Fruit fly (Drosophila melanogaster) whole organism, embryonic: ENCODE measurements around the gene gce.

Experiments used
- BEAF-32 ChIP-seq: fragments of 200-800 bp; sonication (Bioruptor generic); optimal IDR thresholded peaks from 3 replicates; lab custom pipeline; 2017; ENCODE audit warnings: missing biosample characterization, missing genetic modification characterization, mild to moderate bottlenecking, moderate library complexity, missing genetic modification reagents
- Bdp1 ChIP-seq: fragments of 200-800 bp; sonication (Bioruptor generic); optimal IDR thresholded peaks from 3 replicates; lab custom pipeline; 2016; ENCODE audit warnings: missing biosample characterization, missing genetic modification characterization
- Blimp-1 ChIP-seq: fragments of 200-800 bp; sonication (Bioruptor generic); optimal IDR thresholded peaks from 3 replicates; lab custom pipeline; 2018; ENCODE audit warnings: missing biosample characterization, missing genetic modification characterization, mild to moderate bottlenecking, moderate library complexity, missing genetic modification reagents
- CG12769 ChIP-seq: fragments of 200-800 bp; sonication (Bioruptor generic); optimal IDR thresholded peaks from 2 replicates; lab custom pipeline; 2019; ENCODE audit warnings: missing biosample characterization, mild to moderate bottlenecking, missing genetic modification characterization, moderate library complexity
- CG16779 ChIP-seq: fragments of 200-800 bp; sonication (Bioruptor generic); IDR thresholded peaks from 2 replicates; pipeline ENCODE4 v1.3.6; 2022; ENCODE audit warnings: missing biosample characterization, missing genetic modification characterization
- CG17802 ChIP-seq: fragments of 200-800 bp; sonication (Bioruptor generic); optimal IDR thresholded peaks from 2 replicates; lab custom pipeline; 2018; ENCODE audit warnings: missing biosample characterization, mild to moderate bottlenecking, missing genetic modification characterization, moderate library complexity
- CG18262 ChIP-seq: fragments of 200-800 bp; optimal IDR thresholded peaks from 3 replicates; lab custom pipeline; 2019; ENCODE audit warnings: missing biosample characterization, mild to moderate bottlenecking, missing genetic modification characterization, moderate library complexity
- CG18764 ChIP-seq: fragments of 200-800 bp; sonication (Bioruptor generic); optimal IDR thresholded peaks from 3 replicates; lab custom pipeline; 2016; ENCODE audit warnings: missing biosample characterization, missing genetic modification characterization
- CG31365 ChIP-seq: fragments of 200-800 bp; sonication (Bioruptor generic); optimal IDR thresholded peaks from 2 replicates; lab custom pipeline; 2018; ENCODE audit warnings: missing biosample characterization, mild to moderate bottlenecking, missing genetic modification characterization
- CG42726 ChIP-seq: fragments of 200-800 bp; sonication (Bioruptor generic); IDR thresholded peaks from 2 replicates; pipeline ENCODE4 v1.3.6; 2022; ENCODE audit warnings: missing biosample characterization, missing genetic modification characterization; ENCODE audit not compliant: partially characterized antibody
- CG6791 ChIP-seq: fragments of 200-800 bp; sonication (Bioruptor generic); IDR thresholded peaks from 3 replicates; pipeline ENCODE4 v1.3.6; 2022; ENCODE audit warnings: missing biosample characterization, missing genetic modification characterization; ENCODE audit not compliant: partially characterized antibody
- CG7372 ChIP-seq: fragments of 200-800 bp; sonication (Bioruptor generic); IDR thresholded peaks from 2 replicates; pipeline ENCODE4 v1.3.6; 2022; ENCODE audit warnings: missing biosample characterization, missing genetic modification characterization
- CG9876 ChIP-seq: fragments of 200-800 bp; sonication (Bioruptor generic); optimal IDR thresholded peaks from 2 replicates; lab custom pipeline; 2016; ENCODE audit warnings: missing biosample characterization, missing genetic modification characterization
- CG9932 ChIP-seq: fragments of 200-800 bp; sonication (Bioruptor generic); IDR thresholded peaks from 2 replicates; pipeline ENCODE4 v1.3.6; 2022; ENCODE audit warnings: missing biosample characterization, missing genetic modification characterization
- E2f1 ChIP-seq: fragments of 200-800 bp; sonication (Bioruptor generic); IDR thresholded peaks from 2 replicates; pipeline ENCODE4 v1.3.6; 2022; ENCODE audit warnings: missing biosample characterization, missing genetic modification characterization
- Hsf ChIP-seq: fragments of 200-800 bp; sonication (Bioruptor generic); optimal IDR thresholded peaks from 3 replicates; lab custom pipeline; 2016; ENCODE audit warnings: missing biosample characterization, missing genetic modification characterization
- MESR4 ChIP-seq: fragments of 200-800 bp; sonication (Bioruptor generic); optimal IDR thresholded peaks from 2 replicates; lab custom pipeline; 2018; ENCODE audit warnings: missing biosample characterization, mild to moderate bottlenecking, missing genetic modification characterization, moderate library complexity
- Nf-YC ChIP-seq: fragments of 200-800 bp; optimal IDR thresholded peaks from 3 replicates; lab custom pipeline; 2019; ENCODE audit warnings: missing biosample characterization, mild to moderate bottlenecking, missing genetic modification characterization, moderate library complexity
- Poxn ChIP-seq: fragments of 200-800 bp; sonication (Bioruptor generic); IDR thresholded peaks from 2 replicates; pipeline ENCODE4 v1.3.6; 2022; ENCODE audit warnings: missing biosample characterization, missing genetic modification characterization
- Scr ChIP-seq: fragments of 200-800 bp; sonication (Bioruptor generic); IDR thresholded peaks from 2 replicates; pipeline ENCODE4 v1.3.6; 2022; ENCODE audit warnings: missing biosample characterization, missing genetic modification characterization; ENCODE audit not compliant: partially characterized antibody
- Sry-δ ChIP-seq: fragments of 200-800 bp; sonication (Bioruptor generic); optimal IDR thresholded peaks from 2 replicates; lab custom pipeline; 2016; ENCODE audit warnings: missing biosample characterization, missing genetic modification characterization
- Stat92E ChIP-seq, 3 experiments: fragments of >200 bp in 2 of 3; fragments of 200-800 bp in 1 of 3; sonication (Bioruptor generic) in 1 of 3; optimal IDR thresholded peaks; 2 replicates each; lab custom pipeline; 2017 to 2019; ENCODE audit warnings: missing biosample characterization in 3 of 3, missing genetic modification characterization in 3 of 3, mild to moderate bottlenecking in 1 of 3, moderate library complexity in 1 of 3
- Trl ChIP-seq, 3 experiments: fragments of >200 bp in 2 of 3; fragments of 200-800 bp in 1 of 3; sonication (Bioruptor generic) in 1 of 3; optimal IDR thresholded peaks; 2 replicates in 1 of 3; 3 replicates in 2 of 3; lab custom pipeline; 2016 to 2017; ENCODE audit warnings: missing biosample characterization in 1 of 3, missing genetic modification characterization in 1 of 3
- amos ChIP-seq: fragments of 200-800 bp; sonication (Bioruptor generic); IDR thresholded peaks from 2 replicates; pipeline ENCODE4 v1.3.6; 2022; ENCODE audit warnings: missing biosample characterization, missing genetic modification characterization; ENCODE audit not compliant: partially characterized antibody
- bowl ChIP-seq: fragments of 200-800 bp; sonication (Bioruptor generic); IDR thresholded peaks from 2 replicates; pipeline ENCODE4 v1.3.6; 2022; ENCODE audit warnings: missing biosample characterization, missing genetic modification characterization
- cg ChIP-seq: fragments of 200-800 bp; sonication (Bioruptor generic); optimal IDR thresholded peaks from 3 replicates; lab custom pipeline; 2019; ENCODE audit warnings: missing biosample characterization, mild to moderate bottlenecking, missing genetic modification characterization, moderate library complexity
- dimm ChIP-seq: fragments of 200-800 bp; sonication (Bioruptor generic); IDR thresholded peaks from 2 replicates; pipeline ENCODE4 v1.3.6; 2022; ENCODE audit warnings: missing biosample characterization, missing genetic modification characterization
- dm ChIP-seq: fragments of 200-800 bp; sonication (Bioruptor generic); optimal IDR thresholded peaks from 3 replicates; lab custom pipeline; 2016; ENCODE audit warnings: missing biosample characterization, missing genetic modification characterization
- eve ChIP-seq, 2 experiments: fragments of >200 bp; optimal IDR thresholded peaks; 2 replicates each; lab custom pipeline; 2017; ENCODE audit warnings: missing biosample characterization in 2 of 2, missing genetic modification characterization in 2 of 2
- gcm ChIP-seq: fragments of 200-800 bp; sonication (Bioruptor generic); optimal IDR thresholded peaks from 2 replicates; lab custom pipeline; 2019; ENCODE audit warnings: missing biosample characterization, mild to moderate bottlenecking, missing genetic modification characterization, moderate library complexity
- gem ChIP-seq: fragments of 200-800 bp; sonication (Bioruptor generic); optimal IDR thresholded peaks from 2 replicates; lab custom pipeline; 2019; ENCODE audit warnings: missing biosample characterization, mild to moderate bottlenecking, missing genetic modification characterization, moderate library complexity
- jigr1 ChIP-seq: fragments of 200-800 bp; sonication (Bioruptor generic); IDR thresholded peaks from 3 replicates; pipeline ENCODE4 v1.3.6; 2022; ENCODE audit warnings: missing biosample characterization, missing genetic modification characterization
- klu ChIP-seq: fragments of 200-800 bp; sonication (Bioruptor generic); IDR thresholded peaks from 2 replicates; pipeline ENCODE4 v1.3.6; 2022; ENCODE audit warnings: missing biosample characterization, missing genetic modification characterization
- knrl ChIP-seq: fragments of 200-800 bp; sonication (Bioruptor generic); IDR thresholded peaks from 3 replicates; pipeline ENCODE4 v1.3.6; 2022; ENCODE audit warnings: missing biosample characterization, missing genetic modification characterization; ENCODE audit not compliant: partially characterized antibody
- lab ChIP-seq: fragments of 200-800 bp; sonication (Bioruptor generic); optimal IDR thresholded peaks from 3 replicates; lab custom pipeline; 2017; ENCODE audit warnings: missing biosample characterization, missing genetic modification characterization, mild to moderate bottlenecking, moderate library complexity, missing genetic modification reagents
- mirr ChIP-seq: fragments of 200-800 bp; sonication (Bioruptor generic); optimal IDR thresholded peaks from 3 replicates; lab custom pipeline; 2018; ENCODE audit warnings: missing biosample characterization, mild to moderate bottlenecking, missing genetic modification characterization
- mld ChIP-seq: fragments of 200-800 bp; sonication (Bioruptor generic); IDR thresholded peaks from 3 replicates; pipeline ENCODE4 v1.3.6; 2022; ENCODE audit warnings: missing biosample characterization, missing genetic modification characterization; ENCODE audit not compliant: partially characterized antibody
- pros ChIP-seq: fragments of 200-800 bp; sonication (Bioruptor generic); optimal IDR thresholded peaks from 3 replicates; lab custom pipeline; 2019; ENCODE audit warnings: missing biosample characterization, mild to moderate bottlenecking, missing genetic modification characterization, moderate library complexity
- ro ChIP-seq: fragments of 200-800 bp; sonication (Bioruptor generic); IDR thresholded peaks from 2 replicates; pipeline ENCODE4 v1.3.6; 2022; ENCODE audit warnings: missing biosample characterization, missing genetic modification characterization
- scrt ChIP-seq: fragments of 200-800 bp; sonication (Bioruptor generic); optimal IDR thresholded peaks from 2 replicates; lab custom pipeline; 2018; ENCODE audit warnings: missing biosample characterization, mild to moderate bottlenecking, missing genetic modification characterization, moderate library complexity
- sens ChIP-seq: fragments of 200-800 bp; sonication (Bioruptor generic); peaks from one replicate; lab custom pipeline; 2016; ENCODE audit warnings: missing biosample characterization, missing genetic modification characterization
- sisA ChIP-seq: fragments of 200-800 bp; sonication (Bioruptor generic); IDR thresholded peaks from 2 replicates; pipeline ENCODE4 v1.3.6; 2022; ENCODE audit warnings: missing biosample characterization, missing genetic modification characterization
- slou ChIP-seq: fragments of 200-800 bp; sonication (Bioruptor generic); optimal IDR thresholded peaks from 3 replicates; lab custom pipeline; 2016; ENCODE audit warnings: missing biosample characterization, missing genetic modification characterization
- ssp ChIP-seq: fragments of 200-800 bp; sonication (Bioruptor generic); IDR thresholded peaks from 2 replicates; pipeline ENCODE4 v1.3.6; 2022; ENCODE audit warnings: missing biosample characterization, missing genetic modification characterization
- toy ChIP-seq: fragments of 200-800 bp; sonication (Bioruptor generic); IDR thresholded peaks from 2 replicates; pipeline ENCODE4 v1.3.6; 2022; ENCODE audit warnings: missing biosample characterization, missing genetic modification characterization
- trem ChIP-seq: fragments of 200-800 bp; optimal IDR thresholded peaks from 3 replicates; lab custom pipeline; 2019; ENCODE audit warnings: missing biosample characterization, mild to moderate bottlenecking, missing genetic modification characterization, moderate library complexity
- vfl ChIP-seq: fragments of 200-800 bp; sonication (Bioruptor generic); optimal IDR thresholded peaks from 2 replicates; lab custom pipeline; 2016; ENCODE audit warnings: missing biosample characterization, missing genetic modification characterization
- vnd ChIP-seq: fragments of 200-800 bp; sonication (Bioruptor generic); IDR thresholded peaks from 3 replicates; pipeline ENCODE4 v1.3.6; 2022; ENCODE audit warnings: missing biosample characterization, missing genetic modification characterization; ENCODE audit not compliant: partially characterized antibody

Gene gce

DNA sequence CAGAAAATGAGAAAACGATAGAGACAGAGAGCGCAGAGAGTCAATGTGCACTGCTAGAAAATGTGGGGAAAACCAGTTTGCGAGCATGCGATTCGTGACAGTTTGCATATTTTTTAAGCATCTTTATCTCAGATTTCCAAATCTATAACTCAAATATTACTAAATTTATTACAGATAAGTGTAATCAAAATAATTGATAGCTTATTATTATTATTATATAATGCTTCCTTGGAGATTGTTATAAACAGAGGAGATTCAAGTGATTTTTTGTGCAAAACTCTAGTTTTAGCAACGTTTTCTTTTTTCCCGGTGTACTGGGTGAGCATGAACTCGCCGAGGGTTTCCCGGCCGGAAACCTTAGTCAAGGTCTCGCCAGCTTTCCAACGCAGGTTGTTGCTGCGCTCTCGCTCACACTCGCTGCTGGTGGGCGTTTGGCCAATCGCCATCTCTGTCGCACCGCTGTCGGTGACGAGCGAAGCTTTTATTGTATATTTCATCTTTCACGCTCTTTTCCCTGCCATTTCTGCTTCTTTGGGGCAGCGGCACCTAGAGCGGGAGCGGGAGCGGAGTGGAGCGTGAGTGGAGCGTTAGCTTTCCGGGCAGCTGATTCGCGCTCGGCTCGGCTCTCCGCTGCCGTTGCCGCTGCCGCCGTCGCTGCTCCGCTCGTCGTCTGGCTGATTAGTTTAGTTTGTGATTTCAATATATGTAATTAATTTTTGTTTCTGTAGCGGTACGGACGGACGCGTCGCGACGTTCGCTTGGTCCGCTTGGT lies 918 bp downstream of the gce start (continued):
- TF ChIP-seq Scr (GFP tag; lab: Robert Waterston, UW), result no peak
- peak in 1 of 3 experiments; percentile 76 for TF ChIP-seq Stat92E (GFP tag; optimal IDR thresholded peaks at IDR 0.05; lab: Kevin White, UChicago)
- peak; percentile 96 for TF ChIP-seq scrt
- peak; percentile 20 for TF ChIP-seq cg (GFP tag; lab: Kevin White, UChicago)
- TF ChIP-seq dm, result peak; percentile 59
- no peak for TF ChIP-seq vnd (GFP tag; lab: Robert Waterston, UW)
- peak; percentile 78 for TF ChIP-seq vfl (GFP tag; lab: Kevin White, UChicago)
- TF ChIP-seq CG9932, result peak; percentile 97
- peak; percentile 62 for TF ChIP-seq CG16779
- TF ChIP-seq Blimp-1 (GFP tag; lab: Kevin White, UChicago), result peak; percentile 96
- peak; percentile 97 for TF ChIP-seq CG7372 (GFP tag; lab: Robert Waterston, UW)
- peak; percentile 97 for TF ChIP-seq sisA (GFP tag; lab: Robert Waterston, UW)
- peak; percentile 64 for TF ChIP-seq Bdp1 (GFP tag; lab: Kevin White, UChicago)
- TF ChIP-seq amos, result no peak
- TF ChIP-seq mld, result no peak
- TF ChIP-seq knrl, result no peak
- peak; percentile 35 for TF ChIP-seq BEAF-32
- TF ChIP-seq CG12769 (tag; lab: Kevin White, UChicago), result peak; percentile 97
- TF ChIP-seq CG17802 (tag; lab: Kevin White, UChicago), result peak; percentile 82
- no peak for TF ChIP-seq CG42726 (GFP tag; lab: Robert Waterston, UW)
- peak; percentile 98 for TF ChIP-seq E2f1
- peak; percentile 92 for TF ChIP-seq trem
- peak; percentile 98 for TF ChIP-seq klu (GFP tag; lab: Robert Waterston, UW)
- TF ChIP-seq pros (GFP tag; lab: Kevin White, UChicago), result peak; percentile 61
- TF ChIP-seq CG31365 (tag; lab: Kevin White, UChicago), result peak; percentile 86
- TF ChIP-seq bowl (GFP tag; lab: Robert Waterston, UW), result peak; percentile 85
- peak; percentile 97 for TF ChIP-seq CG18262 (tag; lab: Kevin White, UChicago)
- TF ChIP-seq slou (GFP tag; lab: Kevin White, UChicago), result peak; percentile 97
- peak; percentile 13 for TF ChIP-seq Sry-δ
- peak; percentile 99 for TF ChIP-seq gem (tag; lab: Kevin White, UChicago)
- no peak for TF ChIP-seq CG6791
- TF ChIP-seq CG9876 (GFP tag; lab: Kevin White, UChicago), result no peak
- peak; percentile 92 for TF ChIP-seq Nf-YC (tag; lab: Kevin White, UChicago)
- peak; percentile 96 for TF ChIP-seq gcm
- peak; percentile 89 for TF ChIP-seq dimm (GFP tag; lab: Robert Waterston, UW)
- peak; percentile 72 to 94 for TF ChIP-seq Trl (optimal IDR thresholded peaks at IDR 0.05; lab: Kevin White, UChicago)
- peak; percentile 43 for TF ChIP-seq Trl (GFP tag; optimal IDR thresholded peaks at IDR 0.05; lab: Kevin White, UChicago)
- peak; percentile 87 for TF ChIP-seq Hsf (GFP tag; lab: Kevin White, UChicago)
- peak; percentile 94 for TF ChIP-seq toy
- peak; percentile 96 for TF ChIP-seq sens (GFP tag; lab: Kevin White, UChicago)
- peak; percentile 91 for TF ChIP-seq Poxn
- peak; percentile 94 for TF ChIP-seq CG18764 (GFP tag; lab: Kevin White, UChicago)
- peak; percentile 70 for TF ChIP-seq mirr (GFP tag; lab: Kevin White, UChicago)
- peak; percentile 92 for TF ChIP-seq ssp (GFP tag; lab: Robert Waterston, UW)
- peak; percentile 99 for TF ChIP-seq lab
- peak; percentile 15 for TF ChIP-seq MESR4 (GFP tag; lab: Kevin White, UChicago)
- peak in 1 of 2 experiments; percentile 99 for TF ChIP-seq eve (GFP tag; optimal IDR thresholded peaks at IDR 0.05; lab: Kevin White, UChicago)
- TF ChIP-seq ro (GFP tag; lab: Robert Waterston, UW), result peak; percentile 92
- peak; percentile 97 for TF ChIP-seq jigr1 (GFP tag; lab: Robert Waterston, UW)
